Fruit fly (Drosophila melanogaster) whole organism, embryonic: ENCODE results near the gene Doc2.

Source experiments
- ATbp ChIP-seq: fragments of 200-800 bp; sonication (Bioruptor generic); optimal IDR thresholded peaks from 2 replicates; lab custom pipeline; 2017; ENCODE audit warnings: missing biosample characterization, mild to moderate bottlenecking, missing genetic modification characterization, missing genetic modification reagents
- Atf6 ChIP-seq: fragments of 200-800 bp; sonication (Bioruptor generic); IDR thresholded peaks from 2 replicates; pipeline ENCODE4 v1.3.6; 2022; ENCODE audit warnings: missing biosample characterization, missing genetic modification characterization
- B-H1 ChIP-seq: fragments of 200-800 bp; sonication (Bioruptor generic); IDR thresholded peaks from 3 replicates; pipeline ENCODE4 v1.3.6; 2022; ENCODE audit warnings: missing biosample characterization, missing genetic modification characterization
- CG10267 ChIP-seq: fragments of 200-800 bp; sonication (Bioruptor generic); optimal IDR thresholded peaks from 2 replicates; lab custom pipeline; 2018; ENCODE audit warnings: missing biosample characterization, mild to moderate bottlenecking, missing genetic modification characterization, moderate library complexity
- CG10274 ChIP-seq: fragments of 200-800 bp; sonication (Bioruptor generic); optimal IDR thresholded peaks from 3 replicates; lab custom pipeline; 2017; ENCODE audit warnings: missing biosample characterization, mild to moderate bottlenecking, missing genetic modification characterization
- CG11695 ChIP-seq: fragments of 200-800 bp; sonication (Bioruptor generic); IDR thresholded peaks from 3 replicates; pipeline ENCODE4 v1.3.6; 2022; ENCODE audit warnings: missing biosample characterization, missing genetic modification characterization
- CG12236 ChIP-seq: fragments of 200-800 bp; sonication (Bioruptor generic); optimal IDR thresholded peaks from 2 replicates; lab custom pipeline; 2016; ENCODE audit warnings: missing biosample characterization, missing genetic modification characterization
- CG12942 ChIP-seq: fragments of 200-800 bp; sonication (Bioruptor generic); optimal IDR thresholded peaks from 3 replicates; lab custom pipeline; 2016; ENCODE audit warnings: missing biosample characterization, missing genetic modification characterization
- CG13894 ChIP-seq: fragments of 200-800 bp; sonication (Bioruptor generic); optimal IDR thresholded peaks from 3 replicates; lab custom pipeline; 2018; ENCODE audit warnings: missing biosample characterization, mild to moderate bottlenecking, missing genetic modification characterization, moderate library complexity
- CG14050 ChIP-seq: fragments of 200-800 bp; sonication (Bioruptor generic); IDR thresholded peaks from 3 replicates; pipeline ENCODE4 v1.3.6; 2022; ENCODE audit warnings: missing biosample characterization, missing genetic modification characterization
- CG2129 ChIP-seq: fragments of 200-800 bp; sonication (Bioruptor generic); IDR thresholded peaks from 2 replicates; pipeline ENCODE4 v1.3.6; 2022; ENCODE audit warnings: missing biosample characterization, missing genetic modification characterization; ENCODE audit not compliant: partially characterized antibody
- CG31224 ChIP-seq: fragments of 200-800 bp; sonication (Bioruptor generic); IDR thresholded peaks from 2 replicates; pipeline ENCODE4 v1.3.6; 2022; ENCODE audit warnings: missing biosample characterization, missing genetic modification characterization
- CG31365 ChIP-seq: fragments of 200-800 bp; sonication (Bioruptor generic); optimal IDR thresholded peaks from 2 replicates; lab custom pipeline; 2018; ENCODE audit warnings: missing biosample characterization, mild to moderate bottlenecking, missing genetic modification characterization
- CG3163 ChIP-seq: fragments of 200-800 bp; sonication (Bioruptor generic); optimal IDR thresholded peaks from 3 replicates; lab custom pipeline; 2016; ENCODE audit warnings: missing biosample characterization, missing genetic modification characterization
- CG3407 ChIP-seq: fragments of 200-800 bp; sonication (Bioruptor generic); optimal IDR thresholded peaks from 2 replicates; lab custom pipeline; 2018; ENCODE audit warnings: missing biosample characterization, mild to moderate bottlenecking, missing genetic modification characterization
- CG43689 ChIP-seq: fragments of 200-800 bp; sonication (Bioruptor generic); IDR thresholded peaks from 2 replicates; pipeline ENCODE4 v1.3.6; 2022; ENCODE audit warnings: missing biosample characterization, missing genetic modification characterization
- CG4424 ChIP-seq: fragments of 200-800 bp; sonication (Bioruptor generic); optimal IDR thresholded peaks from 3 replicates; lab custom pipeline; 2016; ENCODE audit warnings: missing biosample characterization, missing genetic modification characterization
- CG4617 ChIP-seq: fragments of 200-800 bp; sonication (Bioruptor generic); optimal IDR thresholded peaks from 3 replicates; lab custom pipeline; 2016; ENCODE audit warnings: missing biosample characterization, missing genetic modification characterization, borderline replicate concordance
- CG8281 ChIP-seq: fragments of 200-800 bp; sonication (Bioruptor generic); optimal IDR thresholded peaks from 2 replicates; lab custom pipeline; 2018; ENCODE audit warnings: missing biosample characterization, mild to moderate bottlenecking, missing genetic modification characterization, moderate library complexity
- CG9932 ChIP-seq: fragments of 200-800 bp; sonication (Bioruptor generic); IDR thresholded peaks from 2 replicates; pipeline ENCODE4 v1.3.6; 2022; ENCODE audit warnings: missing biosample characterization, missing genetic modification characterization
- D ChIP-seq, 2 experiments: fragments of 200-800 bp in 1 of 2; fragments of >200 bp in 1 of 2; sonication (Bioruptor generic) in 1 of 2; optimal IDR thresholded peaks; 2 replicates in 1 of 2; 3 replicates in 1 of 2; lab custom pipeline; 2017; ENCODE audit warnings: mild to moderate bottlenecking in 1 of 2, missing biosample characterization in 1 of 2, missing genetic modification characterization in 1 of 2, missing genetic modification reagents in 1 of 2
- Dip3 ChIP-seq: fragments of 200-800 bp; sonication (Bioruptor generic); optimal IDR thresholded peaks from 3 replicates; lab custom pipeline; 2016; ENCODE audit warnings: missing biosample characterization, missing genetic modification characterization
- Doc3 ChIP-seq: fragments of 200-800 bp; sonication (Bioruptor generic); IDR thresholded peaks from 3 replicates; pipeline ENCODE4 v1.3.6; 2022; ENCODE audit warnings: missing biosample characterization, missing genetic modification characterization; ENCODE audit not compliant: partially characterized antibody
- E2f2 ChIP-seq: fragments of 200-800 bp; sonication (Bioruptor generic); IDR thresholded peaks from 2 replicates; pipeline ENCODE4 v1.3.6; 2022; ENCODE audit warnings: missing biosample characterization, missing genetic modification characterization
- Gug ChIP-seq: fragments of 200-800 bp; sonication (Bioruptor generic); IDR thresholded peaks from 4 replicates; pipeline ENCODE4 v1.3.6; 2022; ENCODE audit warnings: missing biosample characterization, missing genetic modification characterization
- HmgZ ChIP-seq: fragments of 200-800 bp; sonication (Bioruptor generic); optimal IDR thresholded peaks from 2 replicates; lab custom pipeline; 2018; ENCODE audit warnings: missing biosample characterization, mild to moderate bottlenecking, missing genetic modification characterization
- Kr ChIP-seq: fragments of 200-800 bp; sonication (Bioruptor generic); optimal IDR thresholded peaks from 2 replicates; lab custom pipeline; 2017; ENCODE audit warnings: missing biosample characterization, mild to moderate bottlenecking, missing genetic modification characterization
- Opbp ChIP-seq: fragments of 200-800 bp; sonication (Bioruptor generic); IDR thresholded peaks from 3 replicates; pipeline ENCODE4 v1.3.6; 2022; ENCODE audit warnings: missing biosample characterization, missing genetic modification characterization; ENCODE audit not compliant: partially characterized antibody
- bbx ChIP-seq: fragments of 200-800 bp; sonication (Bioruptor generic); IDR thresholded peaks from 2 replicates; pipeline ENCODE4 v1.3.6; 2022; ENCODE audit warnings: missing biosample characterization, missing genetic modification characterization; ENCODE audit not compliant: partially characterized antibody
- caup ChIP-seq: fragments of 200-800 bp; sonication (Bioruptor generic); optimal IDR thresholded peaks from 3 replicates; lab custom pipeline; 2017; ENCODE audit warnings: missing biosample characterization, mild to moderate bottlenecking, missing genetic modification characterization, moderate library complexity; ENCODE audit not compliant: severe bottlenecking
- chinmo ChIP-seq: fragments of 200-800 bp; sonication (Bioruptor generic); IDR thresholded peaks from 4 replicates; pipeline ENCODE4 v1.3.6; 2022; ENCODE audit warnings: missing biosample characterization, missing genetic modification characterization; ENCODE audit not compliant: partially characterized antibody
- crol ChIP-seq: fragments of 200-800 bp; sonication (Bioruptor generic); IDR thresholded peaks from 2 replicates; pipeline ENCODE4 v1.3.6; 2022; ENCODE audit warnings: missing biosample characterization, missing genetic modification characterization
- dmrt11E ChIP-seq: fragments of 200-800 bp; sonication (Bioruptor generic); optimal IDR thresholded peaks from 3 replicates; lab custom pipeline; 2018; ENCODE audit warnings: missing biosample characterization, mild to moderate bottlenecking, missing genetic modification characterization, moderate library complexity
- dpn ChIP-seq, 2 experiments: fragments of 200-800 bp; sonication (Bioruptor generic); optimal IDR thresholded peaks; 3 replicates each; lab custom pipeline; 2016; ENCODE audit warnings: missing biosample characterization in 2 of 2, missing genetic modification characterization in 2 of 2
- en ChIP-seq: fragments of 200-800 bp; sonication (Bioruptor generic); optimal IDR thresholded peaks from 2 replicates; lab custom pipeline; 2016; ENCODE audit warnings: missing biosample characterization, missing genetic modification characterization
- eyg ChIP-seq: fragments of 200-800 bp; sonication (Bioruptor generic); optimal IDR thresholded peaks from 3 replicates; lab custom pipeline; 2016; ENCODE audit warnings: missing biosample characterization, missing genetic modification characterization
- fu2 ChIP-seq: fragments of 200-800 bp; sonication (Bioruptor generic); optimal IDR thresholded peaks from 2 replicates; lab custom pipeline; 2016; ENCODE audit warnings: missing biosample characterization, missing genetic modification characterization
- gem ChIP-seq: fragments of 200-800 bp; sonication (Bioruptor generic); optimal IDR thresholded peaks from 2 replicates; lab custom pipeline; 2019; ENCODE audit warnings: missing biosample characterization, mild to moderate bottlenecking, missing genetic modification characterization, moderate library complexity
- gro ChIP-seq: fragments of 200-800 bp; sonication (Bioruptor generic); optimal IDR thresholded peaks from 2 replicates; lab custom pipeline; 2016; ENCODE audit warnings: missing biosample characterization, missing genetic modification characterization
- kay ChIP-seq: fragments of 200-800 bp; sonication (Bioruptor generic); optimal IDR thresholded peaks from 2 replicates; lab custom pipeline; 2016; ENCODE audit warnings: missing biosample characterization, missing genetic modification characterization
- lov ChIP-seq, 2 experiments: fragments of 200-800 bp in 1 of 2; fragments of >200 bp in 1 of 2; sonication (Bioruptor generic) in 1 of 2; IDR thresholded peaks in 1 of 2; optimal IDR thresholded peaks in 1 of 2; 2 replicates in 1 of 2; 3 replicates in 1 of 2; pipeline versions ENCODE4 v1.3.6 to Lab custom; 2017 to 2022; ENCODE audit warnings: missing biosample characterization in 1 of 2, missing genetic modification characterization in 1 of 2
- nmo ChIP-seq: fragments of 200-800 bp; sonication (Bioruptor generic); optimal IDR thresholded peaks from 2 replicates; lab custom pipeline; 2018; ENCODE audit warnings: missing biosample characterization, mild to moderate bottlenecking, missing genetic modification characterization, moderate library complexity
- nom ChIP-seq: fragments of 200-800 bp; sonication (Bioruptor generic); optimal IDR thresholded peaks from 2 replicates; lab custom pipeline; 2017; ENCODE audit warnings: missing biosample characterization, missing genetic modification characterization, mild to moderate bottlenecking, moderate library complexity, missing genetic modification reagents
- pan ChIP-seq, 4 experiments: fragments of >200 bp in 3 of 4; fragments of 200-800 bp in 1 of 4; sonication (Bioruptor generic) in 1 of 4; optimal IDR thresholded peaks in 3 of 4; IDR thresholded peaks in 1 of 4; 2 replicates each; pipeline versions ENCODE4 v1.3.6 to Lab custom; 2017 to 2022; ENCODE audit warnings: missing biosample characterization in 2 of 4, missing genetic modification characterization in 2 of 4, mixed read lengths in 1 of 4
- rib ChIP-seq: fragments of 200-800 bp; sonication (Bioruptor generic); IDR thresholded peaks from 2 replicates; pipeline ENCODE4 v1.3.6; 2022; ENCODE audit warnings: missing biosample characterization, missing genetic modification characterization
- stc ChIP-seq: fragments of 200-800 bp; sonication (Bioruptor generic); IDR thresholded peaks from 2 replicates; pipeline ENCODE4 v1.3.6; 2022; ENCODE audit warnings: missing biosample characterization, missing genetic modification characterization
- toy ChIP-seq: fragments of 200-800 bp; sonication (Bioruptor generic); IDR thresholded peaks from 2 replicates; pipeline ENCODE4 v1.3.6; 2022; ENCODE audit warnings: missing biosample characterization, missing genetic modification characterization
- zen ChIP-seq: fragments of 200-800 bp; sonication (Bioruptor generic); optimal IDR thresholded peaks from 3 replicates; lab custom pipeline; 2018; ENCODE audit warnings: missing biosample characterization, mild to moderate bottlenecking, missing genetic modification characterization, moderate library complexity

The Doc2 gene

DNA sequence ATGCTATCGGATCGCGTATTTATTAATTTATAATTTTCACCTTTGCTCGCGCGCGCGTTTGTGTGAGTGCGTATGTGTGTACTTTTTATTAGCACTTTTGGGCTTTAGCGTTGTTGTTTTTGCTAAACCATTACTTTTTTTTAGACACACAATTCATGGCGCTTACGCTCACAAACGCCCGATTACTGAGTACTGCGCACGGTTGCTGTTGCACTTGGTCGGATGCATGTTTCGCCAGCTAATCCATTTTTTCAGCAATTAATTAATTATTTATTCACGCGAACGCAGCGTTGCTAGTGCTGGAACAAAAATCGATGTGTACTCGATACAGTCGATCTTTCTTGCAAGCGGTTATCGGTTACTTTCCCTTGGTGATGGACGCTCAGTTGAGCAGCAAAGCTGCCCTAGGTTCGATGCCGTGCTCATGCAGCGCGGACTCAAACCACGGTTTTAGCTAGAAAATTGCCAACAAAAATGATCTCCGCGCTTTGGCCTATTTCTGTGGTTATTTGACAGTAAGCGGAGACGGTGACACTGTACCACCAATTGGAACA lies 21.3 kb downstream of the Doc2 start, which contains the start of the genes smg and CG5087 (continued):
- peak; percentile 73 for TF ChIP-seq Dip3 (GFP tag; lab: Kevin White, UChicago)
- TF ChIP-seq crol (GFP tag; lab: Robert Waterston, UW) = no peak
- no peak for TF ChIP-seq CG3407
- TF ChIP-seq caup (GFP tag; lab: Kevin White, UChicago) = no peak
- TF ChIP-seq CG4617 (GFP tag; lab: Kevin White, UChicago) = peak; percentile 98
- TF ChIP-seq lov (optimal IDR thresholded peaks at IDR 0.05; lab: Kevin White, UChicago) = no peak
- TF ChIP-seq lov (GFP tag; IDR thresholded peaks at IDR 0.05; lab: Robert Waterston, UW) = no peak
- TF ChIP-seq CG12236 (GFP tag; lab: Kevin White, UChicago) = no peak
- TF ChIP-seq CG4424 (GFP tag; lab: Kevin White, UChicago) = peak; percentile 36
- TF ChIP-seq chinmo (GFP tag; lab: Robert Waterston, UW) = peak; percentile 86; the same call in 3 of the 4 replicates
- peak; percentile 92 for TF ChIP-seq HmgZ (tag; lab: Kevin White, UChicago)
- TF ChIP-seq pan (optimal IDR thresholded peaks at IDR 0.05; lab: Kevin White, UChicago) = no peak
- peak in 1 of 2 experiments; percentile 33 for TF ChIP-seq pan (GFP tag; optimal IDR thresholded peaks at IDR 0.05 in 1 of 2, IDR thresholded peaks at IDR 0.05 in 1 of 2)
- TF ChIP-seq ATbp (GFP tag; lab: Kevin White, UChicago) = no peak
- peak; percentile 55; the same call in 1 of the 3 replicates for TF ChIP-seq Doc3 (GFP tag; lab: Robert Waterston, UW)
- no peak for TF ChIP-seq Kr (GFP tag; lab: Kevin White, UChicago)
- no peak for TF ChIP-seq CG43689
- peak; percentile 71 for TF ChIP-seq bbx (GFP tag; lab: Robert Waterston, UW)
- peak; percentile 66 for TF ChIP-seq gro (GFP tag; lab: Kevin White, UChicago)
- TF ChIP-seq CG2129 (GFP tag; lab: Robert Waterston, UW) = no peak
- TF ChIP-seq D (optimal IDR thresholded peaks at IDR 0.05; lab: Kevin White, UChicago) = no peak
- no peak for TF ChIP-seq D (GFP tag; optimal IDR thresholded peaks at IDR 0.05; lab: Kevin White, UChicago)
- TF ChIP-seq B-H1 (GFP tag; lab: Robert Waterston, UW) = no peak
- peak; percentile 46 for TF ChIP-seq CG12942 (GFP tag; lab: Kevin White, UChicago)
- TF ChIP-seq CG3163 (GFP tag; lab: Kevin White, UChicago) = peak; percentile 55
- no peak for TF ChIP-seq dmrt11E (tag; lab: Kevin White, UChicago)
- no peak for TF ChIP-seq CG11695 (GFP tag; lab: Robert Waterston, UW)
- peak; percentile 49 to 73 for TF ChIP-seq dpn (GFP tag; optimal IDR thresholded peaks at IDR 0.05; lab: Kevin White, UChicago)
- TF ChIP-seq rib = no peak
- TF ChIP-seq Opbp (GFP tag; lab: Robert Waterston, UW) = peak; percentile 81
- no peak for TF ChIP-seq CG13894
- peak; percentile 17 for TF ChIP-seq eyg (GFP tag; lab: Kevin White, UChicago)
- TF ChIP-seq CG10274 (GFP tag; lab: Kevin White, UChicago) = no peak
- TF ChIP-seq Gug (GFP tag; lab: Robert Waterston, UW) = peak; percentile 55; the same call in 1 of the 4 replicates
- no peak for TF ChIP-seq CG14050 (GFP tag; lab: Robert Waterston, UW)
- TF ChIP-seq kay = no peak
- peak; percentile 68 for TF ChIP-seq zen
- TF ChIP-seq CG31365 (tag; lab: Kevin White, UChicago) = no peak
- peak; percentile 80 for TF ChIP-seq CG9932 (GFP tag; lab: Robert Waterston, UW)
- TF ChIP-seq gem (tag; lab: Kevin White, UChicago) = no peak
- peak; percentile 46 for TF ChIP-seq E2f2 (GFP tag; lab: Robert Waterston, UW)
- TF ChIP-seq en = no peak
- peak; percentile 47 for TF ChIP-seq fu2 (GFP tag; lab: Kevin White, UChicago)
- TF ChIP-seq nom (GFP tag; lab: Kevin White, UChicago) = peak; percentile 0
- no peak for TF ChIP-seq stc (GFP tag; lab: Robert Waterston, UW)
- TF ChIP-seq Atf6 (GFP tag; lab: Robert Waterston, UW) = no peak
- TF ChIP-seq CG10267 (tag; lab: Kevin White, UChicago) = peak; percentile 78
- 0 out of 2 replicates have a peak, but pooled peaks have one; percentile 20 for TF ChIP-seq CG31224 (GFP tag; lab: Robert Waterston, UW)
- no peak for TF ChIP-seq toy
- TF ChIP-seq nmo (GFP tag; lab: Kevin White, UChicago) = peak; percentile 71
- no peak for TF ChIP-seq CG8281 (tag; lab: Kevin White, UChicago)
